Fruit fly (Drosophila melanogaster): ENCODE results near the gene Nckx30C.

Gene Nckx30C

dm6 chr2L:9731269-9731668, 15.0 kb downstream of the Nckx30C start:
- no peak for TF ChIP-seq CG10631 (GFP tag; optimal IDR thresholded peaks at IDR 0.05)
- peak; percentile 85 for TF ChIP-seq svp (GFP tag)
- TF ChIP-seq esn (GFP tag; optimal IDR thresholded peaks at IDR 0.05) = no peak
- TF ChIP-seq Sox102F (GFP tag; optimal IDR thresholded peaks at IDR 0.05) = no peak
- TF ChIP-seq CG16779 (tag; optimal IDR thresholded peaks at IDR 0.05) = no peak
- peak; percentile 3 for TF ChIP-seq CG1621 (tag; optimal IDR thresholded peaks at IDR 0.05)

DNA sequence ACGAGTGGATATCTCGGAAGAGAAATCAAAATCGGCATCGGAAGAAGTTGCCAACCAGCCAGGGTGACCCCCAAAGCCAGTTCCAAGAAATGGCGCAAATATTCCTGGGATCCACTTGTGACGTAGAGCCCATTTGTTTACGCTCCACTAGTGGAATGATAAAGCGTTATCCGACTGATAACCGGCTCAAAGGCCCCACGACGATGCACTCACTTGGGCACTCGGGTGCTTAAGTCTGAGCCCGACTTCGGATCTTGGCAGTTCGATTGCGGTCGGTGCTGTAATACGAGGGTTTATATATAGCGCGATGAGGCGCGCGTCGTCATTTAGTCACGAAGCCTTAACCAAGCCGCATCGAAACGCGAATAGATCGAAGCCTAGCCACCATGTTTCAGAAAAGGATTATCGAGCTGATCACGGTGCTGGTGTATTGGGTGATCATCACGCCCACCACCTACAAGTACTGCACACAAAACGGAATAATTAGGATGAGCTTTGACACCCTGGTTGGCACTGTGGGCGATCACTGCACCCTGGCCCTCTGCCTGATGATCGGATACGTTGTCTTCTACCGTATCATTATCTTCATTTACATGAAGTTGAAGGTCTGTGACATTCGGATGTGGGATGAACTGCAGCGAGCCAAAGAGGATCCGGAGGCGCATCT, 16.5 kb downstream of the Nckx30C start, which contains the start of gene CG13116:
CG13116 (plus strand) TSS at position 323 of the 667 bp plus-strand sequence.
- TF ChIP-seq achi (GFP tag; optimal IDR thresholded peaks at IDR 0.05) (no peak), Gug (GFP tag; IDR thresholded peaks at IDR 0.05) (no peak), spab (GFP tag; optimal IDR thresholded peaks at IDR 0.05) (no peak), vri (GFP tag; optimal IDR thresholded peaks at IDR 0.05) (no peak), CG10669 (GFP tag; optimal IDR thresholded peaks at IDR 0.05) (no peak), ss (GFP tag; optimal IDR thresholded peaks at IDR 0.05) (peak in 1 of 2 experiments; percentile 3), Eip78C (GFP tag) (peak; percentile 36), Hr4 (GFP tag; optimal IDR thresholded peaks at IDR 0.05) (no peak), OdsH (GFP tag; optimal IDR thresholded peaks at IDR 0.05) (no peak), fd85E (GFP tag; optimal IDR thresholded peaks at IDR 0.05) (no peak), topi (GFP tag; optimal IDR thresholded peaks at IDR 0.05) (no peak), CG6792 (GFP tag; optimal IDR thresholded peaks at IDR 0.05) (no peak), Sox14 (GFP tag; optimal IDR thresholded peaks at IDR 0.05) (no peak), CG3032 (tag; optimal IDR thresholded peaks at IDR 0.05) (no peak), Sox102F (GFP tag; optimal IDR thresholded peaks at IDR 0.05) (no peak), CG8632 (GFP tag; optimal IDR thresholded peaks at IDR 0.05) (no peak), CG1621 (tag; optimal IDR thresholded peaks at IDR 0.05) (no peak), CG8119 (GFP tag; IDR thresholded peaks at IDR 0.05) (no peak), svp (GFP tag) (peak; percentile 93), Lpt (GFP tag; optimal IDR thresholded peaks at IDR 0.05) (no peak)

DNA sequence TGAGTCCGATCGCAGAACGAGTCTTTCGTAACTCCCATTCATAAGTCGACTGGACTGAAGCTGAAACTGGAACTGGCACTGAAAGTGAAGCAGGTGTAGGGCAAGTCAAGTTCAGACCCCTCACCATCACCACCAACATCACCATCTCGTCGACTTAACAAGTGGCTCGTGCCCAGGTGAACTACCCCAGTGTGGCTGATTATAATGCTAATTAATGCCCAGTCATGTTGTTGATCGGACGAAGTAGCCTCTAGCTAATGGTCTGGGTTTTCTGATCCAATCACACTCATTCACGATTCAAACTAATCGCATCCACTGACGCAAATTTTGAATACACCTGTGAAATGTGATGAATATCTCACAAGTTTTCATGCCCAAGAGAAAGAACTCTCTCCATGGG, 17.5 kb downstream of the Nckx30C start:
- TF ChIP-seq CG6808 (GFP tag; optimal IDR thresholded peaks at IDR 0.05) (no peak), net (GFP tag; optimal IDR thresholded peaks at IDR 0.05) (no peak), Eip75B (GFP tag; optimal IDR thresholded peaks at IDR 0.05) (no peak), CG8632 (GFP tag; optimal IDR thresholded peaks at IDR 0.05) (no peak), Hr38 (GFP tag; optimal IDR thresholded peaks at IDR 0.05) (no peak), vri (GFP tag; optimal IDR thresholded peaks at IDR 0.05) (no peak), dsx (GFP tag; optimal IDR thresholded peaks at IDR 0.05; ENCODE audit: poor library complexity, severe bottlenecking) (no peak)

- TF ChIP-seq topi (GFP tag; optimal IDR thresholded peaks at IDR 0.05) = no peak
- TF ChIP-seq Ets96B (tag; optimal IDR thresholded peaks at IDR 0.05) = no peak
These were observed 35.1 kb downstream of the Nckx30C start, which contains the start of gene CG4364 for dm6 chr2L:9711107-9711585. Gene CG4364, minus strand, starts transcription at chr2L:9711271.

DNA sequence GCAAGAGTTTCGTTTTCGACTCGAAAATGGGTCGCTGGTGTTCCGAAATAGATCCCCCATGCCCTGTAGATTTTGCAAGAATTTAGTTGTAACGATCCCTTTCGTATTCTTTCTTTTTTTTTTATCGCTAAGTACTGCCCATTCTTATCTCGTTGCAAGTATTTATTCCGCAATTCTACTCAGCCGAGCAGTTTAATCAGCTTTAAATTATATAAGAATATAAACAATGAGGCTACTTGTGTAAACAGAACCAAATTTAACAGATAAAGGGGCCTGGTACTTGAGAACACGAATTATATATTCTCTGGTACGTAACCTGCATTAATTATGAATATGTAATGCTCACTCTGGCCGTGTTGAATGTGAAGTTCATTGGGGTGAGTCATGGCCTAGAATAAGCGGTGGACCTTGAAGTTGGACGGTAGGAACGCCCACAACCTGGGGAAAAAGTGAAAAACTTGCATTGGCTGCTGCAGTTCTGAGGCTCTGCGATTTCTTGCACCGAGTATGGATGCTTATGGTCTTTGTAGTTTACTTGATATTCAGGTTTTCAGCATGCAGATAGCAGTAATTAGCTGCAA, 38.7 kb downstream of the Nckx30C start:
- no peak for TF ChIP-seq fkh (GFP tag; optimal IDR thresholded peaks at IDR 0.05)
- TF ChIP-seq CG6854 (GFP tag; optimal IDR thresholded peaks at IDR 0.05) = peak; percentile 50
- TF ChIP-seq CG10669 (GFP tag; optimal IDR thresholded peaks at IDR 0.05) = no peak
- TF ChIP-seq CG6276 (GFP tag; optimal IDR thresholded peaks at IDR 0.05) = no peak
- peak; percentile 95 for TF ChIP-seq vri (GFP tag; optimal IDR thresholded peaks at IDR 0.05)
- TF ChIP-seq svp (GFP tag) = peak; percentile 92
- TF ChIP-seq Eip78C (GFP tag) = peak; percentile 65
- TF ChIP-seq dsx (GFP tag; optimal IDR thresholded peaks at IDR 0.05; ENCODE audit: poor library complexity, severe bottlenecking) = peak; percentile 43

All from whole organism, prepupa.